Worm (Caenorhabditis elegans) whole organism, late embryonic: ENCODE data around the gene Y38E10A.22.

Source experiments
- F13H6.1 ChIP-seq: sonication (generic microtip); optimal IDR thresholded peaks from 2 replicates; lab custom pipeline; 2016; ENCODE audit warnings: missing genetic modification characterization, missing compliant biosample characterization
- ceh-34 ChIP-seq: sonication (generic microtip); optimal IDR thresholded peaks from 2 replicates; lab custom pipeline; 2016; ENCODE audit warnings: mild to moderate bottlenecking, missing genetic modification characterization, missing compliant biosample characterization
- ceh-6 ChIP-seq: fragments of 200-800 bp; sonication (Bioruptor generic); optimal IDR thresholded peaks from 2 replicates; lab custom pipeline; 2018; ENCODE audit warnings: mild to moderate bottlenecking, missing genetic modification characterization, missing compliant biosample characterization
- fkh-10 ChIP-seq: fragments of 150-350 bp; optimal IDR thresholded peaks from 2 replicates; lab custom pipeline; 2014; ENCODE audit warnings: missing biosample characterization, missing genetic modification reagents, missing genetic modification characterization
- hlh-30 ChIP-seq: sonication (generic microtip); optimal IDR thresholded peaks from 2 replicates; lab custom pipeline; 2017; ENCODE audit warnings: antibody characterized with exemption, missing genetic modification characterization, missing compliant biosample characterization; ENCODE audit not compliant: insufficient read depth
- lin-11 ChIP-seq: fragments of 200-800 bp; sonication (Bioruptor generic); optimal IDR thresholded peaks from 2 replicates; lab custom pipeline; 2018; ENCODE audit warnings: mild to moderate bottlenecking, missing genetic modification characterization, missing compliant biosample characterization
- pha-4 ChIP-seq: fragments of 150-350 bp; optimal IDR thresholded peaks from 2 replicates; lab custom pipeline; 2018; ENCODE audit warnings: missing biosample characterization, missing genetic modification reagents, missing genetic modification characterization
- pqm-1 ChIP-seq: sonication (generic microtip); optimal IDR thresholded peaks from 2 replicates; lab custom pipeline; 2016; ENCODE audit warnings: missing genetic modification characterization, missing compliant biosample characterization
- pros-1 ChIP-seq: fragments of 150-350 bp; optimal IDR thresholded peaks from 2 replicates; lab custom pipeline; 2014; ENCODE audit warnings: missing biosample characterization, missing genetic modification reagents, missing genetic modification characterization

DNA sequence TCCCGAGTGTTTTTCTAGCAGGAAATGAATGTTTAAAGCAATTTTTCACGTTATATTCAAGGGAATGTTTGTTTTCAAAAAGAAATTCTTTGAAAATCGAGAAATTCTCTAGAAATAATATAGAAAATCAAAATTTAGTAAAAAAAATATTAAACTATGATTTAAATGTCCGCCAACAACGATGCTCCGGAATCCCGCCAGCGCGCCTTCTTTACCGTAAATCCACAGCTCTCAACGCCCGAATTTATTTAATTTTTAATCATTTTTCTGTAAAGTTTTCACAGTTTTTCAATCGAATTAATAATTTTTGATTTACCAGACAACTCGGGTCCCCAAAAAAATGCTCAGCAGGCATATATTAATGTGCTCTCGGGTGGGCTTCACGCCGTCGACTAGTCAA, 2.0 kb upstream of the Y38E10A.22 start, which contains the start of the genes Y38E10A.33 and cox-10:
- TF ChIP-seq ceh-6 (GFP tag; lab: Kevin White, UChicago) (no peak), F13H6.1 (tag; lab: Kevin White, UChicago) (no peak), hlh-30 (tag; lab: Kevin White, UChicago) (no peak), fkh-10 (GFP tag; lab: Kevin White, UChicago) (no peak), pqm-1 (tag; lab: Kevin White, UChicago) (no peak), pros-1 (tag; lab: Kevin White, UChicago) (no peak), pha-4 (tag; lab: Kevin White, UChicago) (no peak), ceh-34 (no peak), lin-11 (tag; lab: Kevin White, UChicago) (no peak)
